Fruit fly (Drosophila melanogaster): ENCODE measurements around the gene CG12375.

CG12375 gene

dm6 chr2L:8095176-8095575, 31.5 kb downstream of the CG12375 start:
- TF ChIP-seq Dbx (GFP tag; IDR thresholded peaks at IDR 0.05) = peak; percentile 5; the same call in 1 of the 3 replicates
- TF ChIP-seq corto (GFP tag; optimal IDR thresholded peaks at IDR 0.05) = peak; percentile 36
- TF ChIP-seq cwo (GFP tag; optimal IDR thresholded peaks at IDR 0.05) = peak; percentile 44
- peak; percentile 74 for TF ChIP-seq nom (GFP tag; optimal IDR thresholded peaks at IDR 0.05)
- TF ChIP-seq exex (tag; optimal IDR thresholded peaks at IDR 0.05) = peak; percentile 32
- TF ChIP-seq Chrac-16 (GFP tag; optimal IDR thresholded peaks at IDR 0.05) = no peak
- TF ChIP-seq CG34376 (GFP tag; optimal IDR thresholded peaks at IDR 0.05) = peak; percentile 51
- TF ChIP-seq lbe (GFP tag; optimal IDR thresholded peaks at IDR 0.05) = peak; percentile 11
- TF ChIP-seq CG10209 (GFP tag; optimal IDR thresholded peaks at IDR 0.05) = no peak
- peak; percentile 28 for TF ChIP-seq mirr (GFP tag; optimal IDR thresholded peaks at IDR 0.05)
- 0 out of 4 replicates have a peak, but pooled peaks have one; percentile 37 for TF ChIP-seq chinmo (GFP tag; IDR thresholded peaks at IDR 0.05; ENCODE audit: partially characterized antibody)
- TF ChIP-seq Pdp1 (GFP tag; optimal IDR thresholded peaks at IDR 0.05) = peak in 1 of 2 experiments; percentile 17
- TF ChIP-seq Med (GFP tag) = peak; percentile 56
- no peak for TF ChIP-seq zfh2 (GFP tag; optimal IDR thresholded peaks at IDR 0.05)
- TF ChIP-seq sob (GFP tag; IDR thresholded peaks at IDR 0.05) = no peak

dm6 chr2L:8094058-8094825, 32.4 kb downstream of the CG12375 start:
- TF ChIP-seq CG12236 (GFP tag; optimal IDR thresholded peaks at IDR 0.05) (no peak), sug (tag; optimal IDR thresholded peaks at IDR 0.05) (peak; percentile 13), ro (GFP tag; IDR thresholded peaks at IDR 0.05) (no peak), az2 (GFP tag; optimal IDR thresholded peaks at IDR 0.05) (no peak), CoRest (tag; optimal IDR thresholded peaks at IDR 0.05) (no peak), grau (tag; optimal IDR thresholded peaks at IDR 0.05) (peak; percentile 13), CG6813 (GFP tag; optimal IDR thresholded peaks at IDR 0.05) (peak; percentile 17), CG3281 (GFP tag; optimal IDR thresholded peaks at IDR 0.05) (peak; percentile 15), CG17328 (GFP tag; IDR thresholded peaks at IDR 0.05) (no peak), CG11093 (GFP tag; IDR thresholded peaks at IDR 0.05) (no peak), Atf6 (GFP tag; IDR thresholded peaks at IDR 0.05) (0 out of 2 replicates have a peak, but pooled peaks have one; percentile 13), Drgx (GFP tag; IDR thresholded peaks at IDR 0.05) (peak; percentile 59), CG32532 (GFP tag; IDR thresholded peaks at IDR 0.05) (0 out of 2 replicates have a peak, but pooled peaks have one; percentile 11), CTCF (GFP tag; optimal IDR thresholded peaks at IDR 0.05) (no peak), gem (tag; optimal IDR thresholded peaks at IDR 0.05) (peak; percentile 20), Poxn (GFP tag; IDR thresholded peaks at IDR 0.05) (no peak), CG16863 (GFP tag; optimal IDR thresholded peaks at IDR 0.05) (no peak), MESR4 (GFP tag; optimal IDR thresholded peaks at IDR 0.05) (no peak), B-H2 (GFP tag; optimal IDR thresholded peaks at IDR 0.05) (peak; percentile 17), Gsc (GFP tag; IDR thresholded peaks at IDR 0.05) (no peak), CG10543 (GFP tag; optimal IDR thresholded peaks at IDR 0.05) (peak; percentile 62), esg (GFP tag; conservative IDR thresholded peaks at IDR 0.05) (no peak), row (GFP tag; IDR thresholded peaks at IDR 0.05) (peak; percentile 28; the same call in 1 of the 3 replicates), CG15514 (GFP tag; optimal IDR thresholded peaks at IDR 0.05) (peak; percentile 4), sens (GFP tag) (peak; percentile 40), CG10321 (GFP tag; IDR thresholded peaks at IDR 0.05) (no peak), CG2678 (tag; optimal IDR thresholded peaks at IDR 0.05) (peak; percentile 12), CG11247 (GFP tag; IDR thresholded peaks at IDR 0.05) (no peak), Med (GFP tag) (no peak), CG13287 (GFP tag; IDR thresholded peaks at IDR 0.05; ENCODE audit: partially characterized antibody) (peak; percentile 14; the same call in 1 of the 2 replicates), CG31388 (GFP tag; optimal IDR thresholded peaks at IDR 0.05) (no peak), Fer1 (GFP tag; optimal IDR thresholded peaks at IDR 0.05) (peak; percentile 30), sd (tag; optimal IDR thresholded peaks at IDR 0.05) (peak; percentile 5), klu (GFP tag; IDR thresholded peaks at IDR 0.05) (no peak)
